Fruit fly (Drosophila melanogaster) whole organism, pupa: Measurements from ENCODE around the gene CG33688.

Experiments used
- CG10348 ChIP-seq: fragments of 200-800 bp; sonication (Bioruptor generic); IDR thresholded peaks from 2 replicates; pipeline ENCODE4 v1.3.6; 2022; ENCODE audit warnings: missing biosample characterization, missing genetic modification characterization
- CG12605 ChIP-seq: fragments of 200-800 bp; sonication (Bioruptor generic); IDR thresholded peaks from 2 replicates; pipeline ENCODE4 v1.3.6; 2022; ENCODE audit warnings: missing biosample characterization, missing genetic modification characterization
- CG13204 ChIP-seq: fragments of 200-800 bp; sonication (Bioruptor generic); optimal IDR thresholded peaks from 2 replicates; lab custom pipeline; 2018; ENCODE audit warnings: missing biosample characterization, mild to moderate bottlenecking, missing genetic modification characterization, moderate library complexity
- CG14655 ChIP-seq: fragments of 200-800 bp; sonication (Bioruptor generic); optimal IDR thresholded peaks from 3 replicates; lab custom pipeline; 2017; ENCODE audit warnings: mild to moderate bottlenecking, missing biosample characterization, missing genetic modification reagents, missing genetic modification characterization
- CG15710 ChIP-seq: fragments of 200-800 bp; sonication (Bioruptor generic); optimal IDR thresholded peaks from 2 replicates; lab custom pipeline; 2018; ENCODE audit warnings: missing biosample characterization, mild to moderate bottlenecking, missing genetic modification characterization, moderate library complexity
- CG17806 ChIP-seq: fragments of 200-800 bp; sonication (Bioruptor generic); optimal IDR thresholded peaks from 2 replicates; lab custom pipeline; 2018; ENCODE audit warnings: missing biosample characterization, mild to moderate bottlenecking, missing genetic modification characterization, moderate library complexity
- CG32121 ChIP-seq: fragments of 200-800 bp; sonication (Bioruptor generic); IDR thresholded peaks from 2 replicates; pipeline ENCODE4 v1.3.6; 2022; ENCODE audit warnings: missing biosample characterization, missing genetic modification characterization
- CG34367 ChIP-seq: fragments of 200-800 bp; sonication (Bioruptor generic); optimal IDR thresholded peaks from 2 replicates; lab custom pipeline; 2018; ENCODE audit warnings: missing biosample characterization, mild to moderate bottlenecking, missing genetic modification characterization
- CG4496 ChIP-seq: fragments of 200-800 bp; sonication (Bioruptor generic); IDR thresholded peaks from 3 replicates; pipeline ENCODE4 v1.3.6; 2022; ENCODE audit warnings: missing biosample characterization, missing genetic modification characterization
- CG8159 ChIP-seq: fragments of 200-800 bp; sonication (Bioruptor generic); optimal IDR thresholded peaks from 3 replicates; lab custom pipeline; 2018; ENCODE audit warnings: missing biosample characterization, mild to moderate bottlenecking, missing genetic modification characterization, moderate library complexity
- CG8301 ChIP-seq: fragments of 200-800 bp; sonication (Bioruptor generic); optimal IDR thresholded peaks from 2 replicates; lab custom pipeline; 2018; ENCODE audit warnings: missing biosample characterization, mild to moderate bottlenecking, missing genetic modification characterization
- CG9948 ChIP-seq: fragments of 200-800 bp; sonication (Bioruptor generic); optimal IDR thresholded peaks from 2 replicates; lab custom pipeline; 2018; ENCODE audit warnings: missing biosample characterization, mild to moderate bottlenecking, missing genetic modification characterization, moderate library complexity
- D1 ChIP-seq: fragments of 200-800 bp; sonication (Bioruptor generic); optimal IDR thresholded peaks from 2 replicates; lab custom pipeline; 2018; ENCODE audit warnings: missing biosample characterization, mild to moderate bottlenecking, missing genetic modification characterization, moderate library complexity
- EcR ChIP-seq: fragments of 200-800 bp; sonication (Bioruptor generic); optimal IDR thresholded peaks from 3 replicates; lab custom pipeline; 2019; ENCODE audit warnings: missing biosample characterization, missing genetic modification characterization, mild to moderate bottlenecking, moderate library complexity, missing genetic modification reagents
- Ets98B ChIP-seq: fragments of 200-800 bp; sonication (Bioruptor generic); IDR thresholded peaks from 2 replicates; pipeline ENCODE4 v1.3.6; 2022; ENCODE audit warnings: missing biosample characterization, missing genetic modification characterization
- Pif1A ChIP-seq: fragments of 200-800 bp; sonication (Bioruptor generic); optimal IDR thresholded peaks from 3 replicates; lab custom pipeline; 2016; ENCODE audit warnings: missing biosample characterization, missing genetic modification characterization
- Pif1B ChIP-seq: fragments of 200-800 bp; sonication (Bioruptor generic); optimal IDR thresholded peaks from 3 replicates; lab custom pipeline; 2016; ENCODE audit warnings: missing biosample characterization, missing genetic modification characterization
- Snoo ChIP-seq: fragments of 200-800 bp; sonication (Bioruptor generic); optimal IDR thresholded peaks from 3 replicates; lab custom pipeline; 2017; ENCODE audit warnings: missing biosample characterization, mild to moderate bottlenecking, missing genetic modification characterization, inconsistent platforms
- fd96Ca ChIP-seq: fragments of 200-800 bp; sonication (Bioruptor generic); IDR thresholded peaks from 3 replicates; pipeline ENCODE4 v1.3.6; 2022; ENCODE audit warnings: missing biosample characterization, missing genetic modification characterization
- gl ChIP-seq: fragments of 200-800 bp; sonication (Bioruptor generic); optimal IDR thresholded peaks from 2 replicates; lab custom pipeline; 2018; ENCODE audit warnings: missing biosample characterization, mild to moderate bottlenecking, missing genetic modification characterization
- rn ChIP-seq: fragments of 200-800 bp; sonication (Bioruptor generic); IDR thresholded peaks from 2 replicates; pipeline ENCODE4 v1.3.6; 2022; ENCODE audit warnings: missing biosample characterization, missing genetic modification characterization

Gene CG33688

dm6 chr3L:16204128-16204527, 5.1 kb downstream of the CG33688 start:
- TF ChIP-seq Ets98B (GFP tag; lab: Robert Waterston, UW) (0 out of 2 replicates have a peak, but pooled peaks have one; percentile 16), CG9948 (peak; percentile 76), CG8159 (tag; lab: Kevin White, UChicago) (peak; percentile 89), D1 (peak; percentile 38), CG13204 (no peak), Snoo (peak; percentile 72), EcR (GFP tag; lab: Kevin White, UChicago) (peak; percentile 15), gl (peak; percentile 17), rn (GFP tag; lab: Robert Waterston, UW) (peak; percentile 21; the same call in 1 of the 2 replicates), CG10348 (GFP tag; lab: Robert Waterston, UW) (no peak), CG8301 (tag; lab: Kevin White, UChicago) (peak; percentile 16), Pif1A (GFP tag; lab: Kevin White, UChicago) (peak; percentile 34), CG32121 (GFP tag; lab: Robert Waterston, UW) (0 out of 2 replicates have a peak, but pooled peaks have one; percentile 38), CG34367 (tag; lab: Kevin White, UChicago) (peak; percentile 66), fd96Ca (GFP tag; lab: Robert Waterston, UW) (no peak), CG14655 (peak; percentile 43), CG4496 (GFP tag; lab: Robert Waterston, UW) (no peak), CG15710 (tag; lab: Kevin White, UChicago) (peak; percentile 82), CG17806 (tag; lab: Kevin White, UChicago) (peak; percentile 84), CG12605 (GFP tag; lab: Robert Waterston, UW) (no peak), Pif1B (peak; percentile 60)

- peak; percentile 62 for TF ChIP-seq CG13204
- TF ChIP-seq D1, result no peak
- TF ChIP-seq rn (GFP tag; lab: Robert Waterston, UW), result no peak
- TF ChIP-seq CG15710 (tag; lab: Kevin White, UChicago), result peak; percentile 59
- TF ChIP-seq CG32121 (GFP tag; lab: Robert Waterston, UW), result no peak
- no peak for TF ChIP-seq EcR (GFP tag; lab: Kevin White, UChicago)
- TF ChIP-seq CG10348 (GFP tag; lab: Robert Waterston, UW), result no peak
- TF ChIP-seq CG34367 (tag; lab: Kevin White, UChicago), result peak; percentile 35
- no peak for TF ChIP-seq CG12605 (GFP tag; lab: Robert Waterston, UW)
- peak; percentile 35 for TF ChIP-seq CG9948
- TF ChIP-seq fd96Ca (GFP tag; lab: Robert Waterston, UW), result no peak
- no peak for TF ChIP-seq CG8301 (tag; lab: Kevin White, UChicago)
- 0 out of 3 replicates have a peak, but pooled peaks have one; percentile 37 for TF ChIP-seq CG4496 (GFP tag; lab: Robert Waterston, UW)
- no peak for TF ChIP-seq Snoo
- TF ChIP-seq CG14655, result no peak
- peak; percentile 80 for TF ChIP-seq CG8159 (tag; lab: Kevin White, UChicago)
- TF ChIP-seq CG17806 (tag; lab: Kevin White, UChicago), result peak; percentile 24
These were observed 9.2 kb downstream of the CG33688 start for dm6 chr3L:16208053-16208838.

dm6 chr3L:16208839-16209612, 10.0 kb downstream of the CG33688 start:
- TF ChIP-seq CG10348 (GFP tag; lab: Robert Waterston, UW) (no peak), CG8159 (tag; lab: Kevin White, UChicago) (peak; percentile 52), CG34367 (tag; lab: Kevin White, UChicago) (no peak), CG15710 (tag; lab: Kevin White, UChicago) (peak; percentile 23), CG17806 (tag; lab: Kevin White, UChicago) (no peak), CG32121 (GFP tag; lab: Robert Waterston, UW) (no peak; the same call in 1 of the 2 replicates), Pif1A (GFP tag; lab: Kevin White, UChicago) (no peak), EcR (GFP tag; lab: Kevin White, UChicago) (no peak), CG4496 (GFP tag; lab: Robert Waterston, UW) (0 out of 3 replicates have a peak, but pooled peaks have one; percentile 24), rn (GFP tag; lab: Robert Waterston, UW) (no peak), fd96Ca (GFP tag; lab: Robert Waterston, UW) (no peak), gl (no peak), CG14655 (peak; percentile 43), Ets98B (GFP tag; lab: Robert Waterston, UW) (no peak), CG12605 (GFP tag; lab: Robert Waterston, UW) (no peak)

dm6 chr3L:16209641-16210040, 10.6 kb downstream of the CG33688 start:
- TF ChIP-seq CG8159 (tag; lab: Kevin White, UChicago), result peak; percentile 20
- no peak for TF ChIP-seq CG15710 (tag; lab: Kevin White, UChicago)
- no peak for TF ChIP-seq CG14655
- TF ChIP-seq Snoo, result peak; percentile 32
- TF ChIP-seq EcR (GFP tag; lab: Kevin White, UChicago), result peak; percentile 71
- peak; percentile 64 for TF ChIP-seq CG13204
- no peak for TF ChIP-seq CG34367 (tag; lab: Kevin White, UChicago)
- no peak for TF ChIP-seq CG32121 (GFP tag; lab: Robert Waterston, UW)
- TF ChIP-seq CG17806 (tag; lab: Kevin White, UChicago), result no peak
- TF ChIP-seq CG4496 (GFP tag; lab: Robert Waterston, UW), result no peak
- no peak for TF ChIP-seq fd96Ca (GFP tag; lab: Robert Waterston, UW)
